Worm (Caenorhabditis elegans): ENCODE measurements around the gene fbxa-7.

The fbxa-7 gene

ce11 chrIII:2251348-2251747 lies at the start of gene fbxa-7:
Gene fbxa-7, minus strand, starts transcription at chrIII:2251448.
- TF ChIP-seq T23F11.4 (GFP tag; optimal IDR thresholded peaks at IDR 0.05) (no peak), hlh-8 (tag; optimal IDR thresholded peaks at IDR 0.05) (no peak), nfya-1 (tag; optimal IDR thresholded peaks at IDR 0.05) (no peak), ceh-2 (tag; optimal IDR thresholded peaks at IDR 0.05) (no peak), ceh-18 (tag; optimal IDR thresholded peaks at IDR 0.05) (no peak), sox-2 (GFP tag; IDR thresholded peaks at IDR 0.05) (no peak), ceh-30 (tag; optimal IDR thresholded peaks at IDR 0.05) (no peak), ceh-22 (tag; optimal IDR thresholded peaks at IDR 0.05) (no peak), Y22D7AL.16 (tag; optimal IDR thresholded peaks at IDR 0.05) (no peak), pat-9 (tag; optimal IDR thresholded peaks at IDR 0.05) (no peak), ceh-24 (tag; optimal IDR thresholded peaks at IDR 0.05) (no peak), hlh-15 (tag; optimal IDR thresholded peaks at IDR 0.05) (no peak), ceh-31 (tag; optimal IDR thresholded peaks at IDR 0.05) (no peak), pqm-1 (tag; optimal IDR thresholded peaks at IDR 0.05) (no peak), syd-9 (tag; optimal IDR thresholded peaks at IDR 0.05) (no peak), eyg-1 (tag; optimal IDR thresholded peaks at IDR 0.05) (no peak), C08G9.2 (tag; optimal IDR thresholded peaks at IDR 0.05) (no peak)

- TF ChIP-seq hlh-6 (tag; optimal IDR thresholded peaks at IDR 0.05) (no peak), elt-2 (tag; optimal IDR thresholded peaks at IDR 0.05) (peak; percentile 48), fax-1 (tag; optimal IDR thresholded peaks at IDR 0.05) (no peak), C08G9.2 (tag; optimal IDR thresholded peaks at IDR 0.05) (no peak), unc-42 (tag; optimal IDR thresholded peaks at IDR 0.05) (no peak)
Measured at ce11 chrIII:2294736-2295135, 43.5 kb upstream of the fbxa-7 start.

- no peak for TF ChIP-seq che-1 (tag; optimal IDR thresholded peaks at IDR 0.05)
- TF ChIP-seq hlh-6 (tag; optimal IDR thresholded peaks at IDR 0.05) = no peak
- TF ChIP-seq npax-4 (tag; optimal IDR thresholded peaks at IDR 0.05) = no peak
- no peak for TF ChIP-seq pha-2 (tag; optimal IDR thresholded peaks at IDR 0.05)
- no peak for TF ChIP-seq ceh-9 (tag; optimal IDR thresholded peaks at IDR 0.05)
- no peak for TF ChIP-seq ttx-3 (tag; optimal IDR thresholded peaks at IDR 0.05)
- no peak for TF ChIP-seq ets-4 (tag; optimal IDR thresholded peaks at IDR 0.05)
- TF ChIP-seq pha-4 (tag; optimal IDR thresholded peaks at IDR 0.05) = no peak
- TF ChIP-seq pax-1 (tag; optimal IDR thresholded peaks at IDR 0.05) = no peak
- TF ChIP-seq dve-1 (tag; optimal IDR thresholded peaks at IDR 0.05) = no peak
- TF ChIP-seq hlh-13 (GFP tag; optimal IDR thresholded peaks at IDR 0.05) = no peak
- TF ChIP-seq sox-4 (tag; optimal IDR thresholded peaks at IDR 0.05) = no peak
- no peak for TF ChIP-seq K02D7.2 (tag; optimal IDR thresholded peaks at IDR 0.05)
- no peak for TF ChIP-seq odd-2 (tag; optimal IDR thresholded peaks at IDR 0.05)
- no peak for TF ChIP-seq ceh-14 (tag; optimal IDR thresholded peaks at IDR 0.05)
- no peak for TF ChIP-seq ztf-16 (tag; optimal IDR thresholded peaks at IDR 0.05)
- no peak for TF ChIP-seq unc-3 (GFP tag; conservative IDR thresholded peaks at IDR 0.05)
- TF ChIP-seq unc-3 (tag; optimal IDR thresholded peaks at IDR 0.05) = no peak
Measured at ce11 chrIII:2291139-2291538, 39.9 kb upstream of the fbxa-7 start, which contains the start of gene fbxa-219. Gene fbxa-219, plus strand, starts transcription at chrIII:2291415.

- TF ChIP-seq hlh-13 (GFP tag; optimal IDR thresholded peaks at IDR 0.05) (no peak), mec-3 (tag; optimal IDR thresholded peaks at IDR 0.05; ENCODE audit: borderline replicate concordance) (no peak), T23F11.4 (GFP tag; optimal IDR thresholded peaks at IDR 0.05) (no peak), sox-2 (GFP tag; IDR thresholded peaks at IDR 0.05) (no peak), eyg-1 (tag; optimal IDR thresholded peaks at IDR 0.05) (no peak), ets-4 (tag; optimal IDR thresholded peaks at IDR 0.05) (no peak), unc-3 (GFP tag; conservative IDR thresholded peaks at IDR 0.05) (no peak), unc-3 (tag; optimal IDR thresholded peaks at IDR 0.05) (no peak), hlh-30 (tag; optimal IDR thresholded peaks at IDR 0.05; ENCODE audit: insufficient read depth) (no peak)
Measured at ce11 chrIII:2288261-2288660, 37.0 kb upstream of the fbxa-7 start.
